Fruit fly (Drosophila melanogaster) whole organism, embryonic: ENCODE data around the gene CG42728.

ENCODE experiments used
- CG12104 ChIP-seq: fragments of 200-800 bp; sonication (Bioruptor generic); optimal IDR thresholded peaks from 3 replicates; lab custom pipeline; 2016; ENCODE audit warnings: missing biosample characterization, missing genetic modification characterization
- CG1792 ChIP-seq: fragments of 200-800 bp; sonication (Bioruptor generic); optimal IDR thresholded peaks from 2 replicates; lab custom pipeline; 2016; ENCODE audit warnings: missing biosample characterization, missing genetic modification characterization
- Deaf1 ChIP-seq: fragments of 200-800 bp; optimal IDR thresholded peaks from 3 replicates; lab custom pipeline; 2019; ENCODE audit warnings: missing biosample characterization, mild to moderate bottlenecking, missing genetic modification characterization, moderate library complexity
- Dfd ChIP-seq, 2 experiments: fragments of >200 bp; optimal IDR thresholded peaks; 2 replicates each; lab custom pipeline; 2017; ENCODE audit warnings: missing biosample characterization in 2 of 2, missing genetic modification characterization in 2 of 2
- Doc3 ChIP-seq: fragments of 200-800 bp; sonication (Bioruptor generic); IDR thresholded peaks from 3 replicates; pipeline ENCODE4 v1.3.6; 2022; ENCODE audit warnings: missing biosample characterization, missing genetic modification characterization; ENCODE audit not compliant: partially characterized antibody
- lilli ChIP-seq: fragments of 200-800 bp; sonication (Bioruptor generic); optimal IDR thresholded peaks from 3 replicates; lab custom pipeline; 2016; ENCODE audit warnings: missing biosample characterization, missing genetic modification characterization
- vfl ChIP-seq: fragments of 200-800 bp; sonication (Bioruptor generic); optimal IDR thresholded peaks from 2 replicates; lab custom pipeline; 2016; ENCODE audit warnings: missing biosample characterization, missing genetic modification characterization
- zfh2 ChIP-seq: fragments of 200-800 bp; sonication (Bioruptor generic); optimal IDR thresholded peaks from 2 replicates; lab custom pipeline; 2016; ENCODE audit warnings: missing biosample characterization, missing genetic modification characterization

- TF ChIP-seq Doc3 (GFP tag; lab: Robert Waterston, UW) (no peak), Dfd (GFP tag; optimal IDR thresholded peaks at IDR 0.05; lab: Kevin White, UChicago) (no peak), CG12104 (GFP tag; lab: Kevin White, UChicago) (no peak), lilli (GFP tag; lab: Kevin White, UChicago) (no peak), Deaf1 (tag; lab: Kevin White, UChicago) (no peak), CG1792 (GFP tag; lab: Kevin White, UChicago) (no peak), vfl (no peak), zfh2 (GFP tag; lab: Kevin White, UChicago) (no peak)
These were observed 8.6 kb upstream of the CG42728 start for dm6 chr3L:15536550-15536949.
